Worm (Caenorhabditis elegans): Measurements from ENCODE around the gene Y43F8B.1.

- no peak for TF ChIP-seq ref-1 (GFP tag; conservative IDR thresholded peaks at IDR 0.05)
- TF ChIP-seq T22C8.4 (GFP tag; IDR thresholded peaks at IDR 0.05): no peak
- TF ChIP-seq tab-1 (GFP tag; IDR thresholded peaks at IDR 0.05): no peak
- TF ChIP-seq flt-1 (GFP tag; IDR thresholded peaks at IDR 0.05): no peak
- no peak; the same call in 1 of the 2 replicates for TF ChIP-seq ztf-29 (GFP tag; IDR thresholded peaks at IDR 0.05)
- no peak for TF ChIP-seq cog-1 (tag; optimal IDR thresholded peaks at IDR 0.05)
- no peak for TF ChIP-seq ztf-23 (GFP tag; IDR thresholded peaks at IDR 0.05)
- TF ChIP-seq klf-2 (GFP tag; conservative IDR thresholded peaks at IDR 0.05): no peak
These were observed 2.5 kb downstream of the Y43F8B.1 start for ce11 chrV:19543509-19543908.

All from whole organism, midembryonic.